Worm (Caenorhabditis elegans) whole organism, late embryonic: ENCODE data around the gene F10D2.16.
A peak's percentile ranks its signal among the peaks of the same experiment; 100 is the strongest.

ENCODE experiments used
- K09A11.1 ChIP-seq: sonication (generic microtip); optimal IDR thresholded peaks from 2 replicates; lab custom pipeline; 2017; ENCODE audit warnings: antibody characterized with exemption, mild to moderate bottlenecking, missing genetic modification characterization, missing compliant biosample characterization; ENCODE audit not compliant: insufficient read depth
- Y22D7AL.16 ChIP-seq: sonication (generic microtip); optimal IDR thresholded peaks from 2 replicates; lab custom pipeline; 2016; ENCODE audit warnings: missing genetic modification characterization, missing compliant biosample characterization
- ahr-1 ChIP-seq: sonication (generic microtip); optimal IDR thresholded peaks from 2 replicates; lab custom pipeline; 2016; ENCODE audit warnings: missing genetic modification characterization, missing compliant biosample characterization
- ama-1 ChIP-seq: fragments of 150-350 bp; optimal IDR thresholded peaks from 2 replicates; lab custom pipeline; 2014
- ceh-14 ChIP-seq: sonication (generic microtip); optimal IDR thresholded peaks from 2 replicates; lab custom pipeline; 2016; ENCODE audit warnings: missing genotype, missing genetic modification characterization, missing compliant biosample characterization
- ceh-2 ChIP-seq: sonication (generic microtip); optimal IDR thresholded peaks from 2 replicates; lab custom pipeline; 2016; ENCODE audit warnings: missing genotype, missing genetic modification characterization, missing compliant biosample characterization
- ceh-22 ChIP-seq: sonication (generic microtip); optimal IDR thresholded peaks from 2 replicates; lab custom pipeline; 2017; ENCODE audit warnings: missing biosample characterization, missing genetic modification characterization
- ceh-31 ChIP-seq: sonication (generic microtip); optimal IDR thresholded peaks from 2 replicates; lab custom pipeline; 2016; ENCODE audit warnings: missing genetic modification characterization, missing compliant biosample characterization
- ceh-45 ChIP-seq: fragments of 200-800 bp; sonication (Bioruptor generic); IDR thresholded peaks from 2 replicates; pipeline ENCODE4 v1.3.6; 2022; ENCODE audit warnings: missing genetic modification reagents, missing genetic modification characterization, missing compliant biosample characterization
- dmd-4 ChIP-seq: sonication (generic microtip); optimal IDR thresholded peaks from 2 replicates; lab custom pipeline; 2016; ENCODE audit warnings: borderline replicate concordance, missing genetic modification characterization, missing compliant biosample characterization
- dve-1 ChIP-seq: sonication (generic microtip); optimal IDR thresholded peaks from 2 replicates; lab custom pipeline; 2017; ENCODE audit warnings: antibody characterized with exemption, mild to moderate bottlenecking, missing genetic modification characterization, missing compliant biosample characterization
- elt-2 ChIP-seq: sonication (generic microtip); optimal IDR thresholded peaks from 2 replicates; lab custom pipeline; 2016; ENCODE audit warnings: missing genetic modification reagents, missing genetic modification characterization, missing compliant biosample characterization
- eyg-1 ChIP-seq: sonication (generic microtip); optimal IDR thresholded peaks from 2 replicates; lab custom pipeline; 2016; ENCODE audit warnings: missing genotype, missing genetic modification characterization, missing compliant biosample characterization
- fax-1 ChIP-seq: sonication (generic microtip); optimal IDR thresholded peaks from 2 replicates; lab custom pipeline; 2016; ENCODE audit warnings: missing genotype, missing genetic modification characterization, missing compliant biosample characterization
- fkh-10 ChIP-seq: fragments of 150-350 bp; optimal IDR thresholded peaks from 2 replicates; lab custom pipeline; 2014; ENCODE audit warnings: missing biosample characterization, missing genetic modification reagents, missing genetic modification characterization
- gmeb-2 ChIP-seq: sonication (generic microtip); optimal IDR thresholded peaks from 2 replicates; lab custom pipeline; 2016; ENCODE audit warnings: missing genetic modification characterization, inconsistent platforms, missing compliant biosample characterization
- hlh-13 ChIP-seq: fragments of 200-800 bp; sonication (Bioruptor generic); optimal IDR thresholded peaks from 2 replicates; lab custom pipeline; 2018; ENCODE audit warnings: mild to moderate bottlenecking, missing genetic modification characterization, missing compliant biosample characterization
- hlh-15 ChIP-seq: sonication (generic microtip); optimal IDR thresholded peaks from 2 replicates; lab custom pipeline; 2016; ENCODE audit warnings: missing genetic modification characterization, missing compliant biosample characterization
- hlh-6 ChIP-seq: sonication (generic microtip); optimal IDR thresholded peaks from 2 replicates; lab custom pipeline; 2016; ENCODE audit warnings: missing genotype, missing genetic modification characterization, missing compliant biosample characterization
- hlh-8 ChIP-seq: sonication (generic microtip); optimal IDR thresholded peaks from 2 replicates; lab custom pipeline; 2016; ENCODE audit warnings: missing genotype, missing genetic modification characterization, missing compliant biosample characterization
- lim-6 ChIP-seq: sonication (generic microtip); optimal IDR thresholded peaks from 2 replicates; lab custom pipeline; 2016; ENCODE audit warnings: missing genetic modification characterization, missing compliant biosample characterization
- madf-2 ChIP-seq: sonication (generic microtip); optimal IDR thresholded peaks from 2 replicates; lab custom pipeline; 2017; ENCODE audit warnings: missing genetic modification characterization, missing compliant biosample characterization
- mec-3 ChIP-seq: sonication (generic microtip); optimal IDR thresholded peaks from 2 replicates; lab custom pipeline; 2016; ENCODE audit warnings: borderline replicate concordance, missing genetic modification characterization, missing compliant biosample characterization
- odd-2 ChIP-seq: sonication (generic microtip); optimal IDR thresholded peaks from 2 replicates; lab custom pipeline; 2017; ENCODE audit warnings: antibody characterized with exemption, mild to moderate bottlenecking, missing genetic modification characterization, missing compliant biosample characterization
- pat-9 ChIP-seq: fragments of 200-800 bp; sonication (Bioruptor generic); optimal IDR thresholded peaks from 2 replicates; lab custom pipeline; 2018; ENCODE audit warnings: mild to moderate bottlenecking, missing genetic modification characterization, moderate library complexity, missing compliant biosample characterization
- pax-1 ChIP-seq: fragments of 150-350 bp; optimal IDR thresholded peaks from 2 replicates; lab custom pipeline; 2014; ENCODE audit warnings: missing biosample characterization, missing genetic modification characterization
- pha-2 ChIP-seq: sonication (generic microtip); optimal IDR thresholded peaks from 2 replicates; lab custom pipeline; 2017; ENCODE audit warnings: mild to moderate bottlenecking, missing genetic modification characterization, missing compliant biosample characterization
- pha-4 ChIP-seq: fragments of 150-350 bp; optimal IDR thresholded peaks from 2 replicates; lab custom pipeline; 2018; ENCODE audit warnings: missing biosample characterization, missing genetic modification reagents, missing genetic modification characterization
- pros-1 ChIP-seq: fragments of 150-350 bp; optimal IDR thresholded peaks from 2 replicates; lab custom pipeline; 2014; ENCODE audit warnings: missing biosample characterization, missing genetic modification reagents, missing genetic modification characterization
- sox-4 ChIP-seq: sonication (generic microtip); optimal IDR thresholded peaks from 2 replicates; lab custom pipeline; 2017; ENCODE audit warnings: mild to moderate bottlenecking, missing genetic modification characterization, inconsistent platforms, missing compliant biosample characterization
- tbx-2 ChIP-seq: sonication (generic microtip); optimal IDR thresholded peaks from 2 replicates; lab custom pipeline; 2016; ENCODE audit warnings: missing genetic modification characterization, missing compliant biosample characterization
- unc-42 ChIP-seq: sonication (generic microtip); optimal IDR thresholded peaks from 2 replicates; lab custom pipeline; 2016; ENCODE audit warnings: missing genotype, missing genetic modification characterization, missing compliant biosample characterization
- unc-86 ChIP-seq: sonication (generic microtip); optimal IDR thresholded peaks from 2 replicates; lab custom pipeline; 2016; ENCODE audit warnings: missing genetic modification characterization, missing compliant biosample characterization
- zip-5 ChIP-seq: sonication (generic microtip); optimal IDR thresholded peaks from 2 replicates; lab custom pipeline; 2016; ENCODE audit warnings: missing genetic modification characterization, missing compliant biosample characterization
- ztf-16 ChIP-seq: sonication (generic microtip); optimal IDR thresholded peaks from 2 replicates; lab custom pipeline; 2017; ENCODE audit warnings: missing genetic modification characterization, missing compliant biosample characterization

F10D2.16 gene

ce11 chrV:7093720-7094401, 40.2 kb upstream of the F10D2.16 start, which contains the start of gene nhr-135:
Gene nhr-135, minus strand, starts transcription at chrV:7093770.
- TF ChIP-seq tbx-2 (tag; lab: Kevin White, UChicago) (no peak), pha-2 (no peak), elt-2 (tag; lab: Kevin White, UChicago) (peak; percentile 8), unc-86 (tag; lab: Kevin White, UChicago) (no peak), ceh-14 (tag; lab: Kevin White, UChicago) (no peak), odd-2 (tag; lab: Kevin White, UChicago) (no peak)

DNA sequence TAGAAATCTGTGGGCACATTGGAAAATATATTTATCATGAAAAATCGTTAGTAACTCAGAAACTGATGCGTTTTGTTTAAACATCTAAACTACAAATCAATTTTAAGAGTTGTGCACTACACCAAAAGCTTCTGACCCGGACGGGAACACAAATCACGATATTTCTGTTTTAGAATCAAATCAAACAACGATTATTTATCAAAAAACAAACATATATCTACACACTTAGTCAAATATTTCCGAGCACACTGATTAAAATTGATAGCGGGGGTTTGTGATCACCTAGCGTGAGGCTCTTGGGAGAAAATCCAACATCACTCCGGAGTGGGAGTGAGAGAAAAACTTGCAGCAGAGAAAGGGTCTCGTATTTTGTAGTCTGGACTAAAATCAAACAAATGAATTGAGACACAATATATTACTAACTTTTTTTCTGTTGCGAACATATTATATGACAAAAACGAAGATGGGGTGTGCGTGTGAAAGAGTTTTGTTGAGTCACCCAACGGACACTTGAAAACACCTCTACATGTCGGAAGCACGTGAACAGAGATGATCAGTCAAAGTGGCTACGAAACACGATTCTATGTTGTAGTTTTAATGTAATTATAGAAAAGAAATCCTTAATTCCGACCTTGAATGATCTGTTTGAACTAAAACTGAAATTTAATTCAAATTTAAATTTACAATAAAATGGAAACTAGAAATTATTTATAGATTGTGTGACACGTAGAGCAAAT, 38.6 kb upstream of the F10D2.16 start:
- TF ChIP-seq sox-4 (no peak), elt-2 (tag; lab: Kevin White, UChicago) (no peak), K09A11.1 (tag; lab: Kevin White, UChicago) (no peak), hlh-13 (no peak), ceh-31 (tag; lab: Kevin White, UChicago) (no peak), hlh-15 (tag; lab: Kevin White, UChicago) (no peak), Y22D7AL.16 (tag; lab: Kevin White, UChicago) (no peak)

DNA sequence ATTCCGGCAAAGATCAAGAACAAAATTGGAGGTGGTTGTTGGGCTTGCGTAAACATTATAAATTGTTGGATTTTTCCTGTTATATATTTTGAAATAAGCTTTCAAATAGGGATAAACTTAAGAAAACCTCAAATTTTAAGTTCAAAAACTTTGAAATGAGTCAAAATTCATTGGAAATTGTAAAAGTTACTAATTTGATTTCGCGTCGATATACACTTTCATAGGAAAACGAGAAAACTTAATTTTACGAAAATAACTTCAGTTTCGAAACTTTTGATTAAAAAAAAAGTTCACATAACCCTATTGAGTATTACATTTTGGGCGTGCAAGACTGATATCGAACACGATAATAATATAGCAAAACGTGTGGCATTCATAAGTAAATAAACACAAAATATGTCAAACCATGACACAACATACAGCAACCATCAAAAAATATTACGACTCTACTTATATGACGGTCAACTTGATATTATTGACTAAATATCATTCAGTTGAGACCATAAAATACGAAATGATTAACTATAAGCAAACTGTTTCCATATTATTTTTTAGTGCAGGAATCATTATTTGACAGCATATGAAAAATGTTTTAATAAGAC, 37.8 kb upstream of the F10D2.16 start:
- no peak for TF ChIP-seq ztf-16 (tag; lab: Kevin White, UChicago)
- TF ChIP-seq dve-1 (tag; lab: Kevin White, UChicago): no peak
- TF ChIP-seq ahr-1 (tag; lab: Kevin White, UChicago): no peak
- no peak for TF ChIP-seq ceh-2 (tag; lab: Kevin White, UChicago)
- TF ChIP-seq hlh-6: no peak
- no peak for TF ChIP-seq ceh-22 (tag; lab: Kevin White, UChicago)
- no peak for TF ChIP-seq gmeb-2 (tag; lab: Kevin White, UChicago)
- TF ChIP-seq unc-42: no peak

DNA sequence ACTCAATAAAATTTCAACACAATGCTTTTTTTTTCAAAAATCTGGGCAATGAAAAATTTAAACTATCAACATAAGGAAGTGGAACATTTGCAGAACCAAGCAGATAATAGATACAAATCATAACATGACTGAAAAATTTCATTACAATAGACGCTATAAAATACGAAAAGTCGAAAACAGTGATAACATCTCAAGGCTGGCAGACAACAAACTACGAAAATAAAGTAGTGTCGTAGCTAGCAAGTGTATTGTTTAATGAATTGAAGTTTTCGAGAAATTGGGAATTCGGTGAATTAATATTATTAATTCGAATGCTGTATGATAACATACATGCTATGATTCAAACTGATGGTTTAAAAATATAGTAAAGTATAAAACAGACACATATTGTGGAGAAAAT, 37.3 kb upstream of the F10D2.16 start:
- no peak for TF ChIP-seq lim-6
- TF ChIP-seq madf-2 (tag; lab: Kevin White, UChicago): no peak
- no peak for TF ChIP-seq fkh-10 (GFP tag; lab: Kevin White, UChicago)
- TF ChIP-seq ztf-16 (tag; lab: Kevin White, UChicago): no peak
- TF ChIP-seq zip-5: no peak
- TF ChIP-seq dmd-4 (tag; lab: Kevin White, UChicago): no peak

- TF ChIP-seq pat-9 (tag; lab: Kevin White, UChicago) (no peak), mec-3 (tag; lab: Kevin White, UChicago) (no peak), hlh-8 (tag; lab: Kevin White, UChicago) (no peak), ceh-45 (no peak), elt-2 (tag; lab: Kevin White, UChicago) (no peak), odd-2 (tag; lab: Kevin White, UChicago) (no peak), ama-1 (lab: Kevin White, UChicago) (no peak), pha-4 (tag; lab: Kevin White, UChicago) (no peak), eyg-1 (tag; lab: Kevin White, UChicago) (no peak), pros-1 (tag; lab: Kevin White, UChicago) (no peak), pax-1 (no peak), fax-1 (tag; lab: Kevin White, UChicago) (no peak), madf-2 (tag; lab: Kevin White, UChicago) (no peak)
Observed at ce11 chrV:7103247-7103646, 30.8 kb upstream of the F10D2.16 start, which contains the start of gene odr-2. Gene odr-2, plus strand, starts transcription at chrV:7103547.
